Worm (Caenorhabditis elegans) whole organism, L4 larva: Measurements from ENCODE around the gene C39B10.1.

ENCODE experiments used
- F10B5.3 ChIP-seq: sonication (generic microtip); optimal IDR thresholded peaks from 2 replicates; lab custom pipeline; 2016; ENCODE audit warnings: mild to moderate bottlenecking, missing genetic modification characterization, missing compliant biosample characterization
- F26F4.8 ChIP-seq: fragments of 200-800 bp; sonication (Bioruptor generic); conservative IDR thresholded peaks from 2 replicates; pipeline ENCODE4 v1.3.6; 2022; ENCODE audit warnings: missing genetic modification characterization, missing compliant biosample characterization
- F37D6.2 ChIP-seq: sonication (generic microtip); optimal IDR thresholded peaks from 2 replicates; lab custom pipeline; 2016; ENCODE audit warnings: mild to moderate bottlenecking, missing genetic modification characterization, missing compliant biosample characterization
- R02D3.7 ChIP-seq: fragments of 150-350 bp; sonication (generic microtip); optimal IDR thresholded peaks from 3 replicates; lab custom pipeline; 2014; ENCODE audit warnings: missing biosample characterization, missing genetic modification characterization
- T20F7.1 ChIP-seq: fragments of 200-800 bp; sonication (Bioruptor generic); optimal IDR thresholded peaks from 2 replicates; lab custom pipeline; 2018; ENCODE audit warnings: mild to moderate bottlenecking, missing genetic modification characterization, missing compliant biosample characterization
- T26A8.4 ChIP-seq: fragments of 200-800 bp; sonication (Bioruptor generic); IDR thresholded peaks from 2 replicates; pipeline ENCODE4 v1.3.6; 2022; ENCODE audit warnings: missing genetic modification characterization, missing compliant biosample characterization
- Y48G9A.11 ChIP-seq: fragments of 200-800 bp; sonication (Bioruptor generic); IDR thresholded peaks from 2 replicates; pipeline ENCODE4 v1.3.6; 2022; ENCODE audit warnings: missing genetic modification reagents, missing genetic modification characterization, missing compliant biosample characterization
- Y75B8A.6 ChIP-seq: fragments of 200-800 bp; sonication (Bioruptor generic); IDR thresholded peaks from 2 replicates; pipeline ENCODE4 v1.3.6; 2022; ENCODE audit warnings: missing genetic modification reagents, missing genetic modification characterization, missing compliant biosample characterization
- ZK337.2 ChIP-seq: fragments of 200-800 bp; sonication (Bioruptor generic); IDR thresholded peaks from 2 replicates; pipeline ENCODE4 v1.3.6; 2022; ENCODE audit warnings: missing genetic modification reagents, missing genetic modification characterization, missing compliant biosample characterization
- aha-1 ChIP-seq: fragments of 150-350 bp; peaks from one replicate; lab custom pipeline; 2014; ENCODE audit warnings: missing biosample characterization, missing genetic modification characterization
- arid-1 ChIP-seq: fragments of 200-800 bp; sonication (Bioruptor generic); conservative IDR thresholded peaks from 2 replicates; pipeline ENCODE4 v1.3.6; 2022; ENCODE audit warnings: missing genetic modification reagents, missing genetic modification characterization, missing compliant biosample characterization
- attf-4 ChIP-seq: sonication (generic microtip); optimal IDR thresholded peaks from 3 replicates; lab custom pipeline; 2017; ENCODE audit warnings: missing biosample characterization, missing genetic modification characterization
- ceh-28 ChIP-seq: fragments of 150-350 bp; optimal IDR thresholded peaks from 2 replicates; lab custom pipeline; 2014; ENCODE audit warnings: missing biosample characterization, missing genetic modification reagents, missing genetic modification characterization
- ceh-82 ChIP-seq: sonication (generic microtip); optimal IDR thresholded peaks from 2 replicates; lab custom pipeline; 2017; ENCODE audit warnings: missing biosample characterization, missing genetic modification characterization
- daf-16 ChIP-seq, 3 experiments: sonication (generic microtip); optimal IDR thresholded peaks; 2 replicates each; lab custom pipeline; 2016 to 2017; ENCODE audit warnings: missing genetic modification characterization in 3 of 3, missing genetic modification reagents in 3 of 3, mild to moderate bottlenecking in 2 of 3, missing compliant biosample characterization in 2 of 3, missing biosample characterization in 1 of 3, moderate library complexity in 1 of 3
- duxl-1 ChIP-seq: sonication (generic microtip); optimal IDR thresholded peaks from 2 replicates; lab custom pipeline; 2016; ENCODE audit warnings: mild to moderate bottlenecking, missing genetic modification characterization, moderate library complexity, missing compliant biosample characterization; ENCODE audit not compliant: poor library complexity
- egl-27 ChIP-seq: sonication (generic microtip); optimal IDR thresholded peaks from 3 replicates; lab custom pipeline; 2017; ENCODE audit warnings: missing biosample characterization, missing genetic modification reagents, missing genetic modification characterization
- egl-43 ChIP-seq: fragments of 200-800 bp; sonication (Bioruptor generic); IDR thresholded peaks from 2 replicates; pipeline ENCODE4 v1.3.6; 2022; ENCODE audit warnings: missing genetic modification reagents, missing genetic modification characterization, missing compliant biosample characterization
- hlh-11 ChIP-seq: fragments of 200-800 bp; sonication (Bioruptor generic); optimal IDR thresholded peaks from 2 replicates; lab custom pipeline; 2018; ENCODE audit warnings: mild to moderate bottlenecking, missing genetic modification characterization, missing compliant biosample characterization
- jun-1 ChIP-seq: fragments of 150-350 bp; optimal IDR thresholded peaks from 2 replicates; lab custom pipeline; 2014; ENCODE audit warnings: missing biosample characterization, missing genetic modification reagents, missing genetic modification characterization
- lin-1 ChIP-seq: fragments of 200-800 bp; sonication (Bioruptor generic); IDR thresholded peaks from 2 replicates; pipeline ENCODE4 v1.3.6; 2022; ENCODE audit warnings: missing genetic modification reagents, missing genetic modification characterization, missing compliant biosample characterization
- lsy-2 ChIP-seq, 2 experiments: fragments of 150-350 bp in 1 of 2; sonication (generic microtip) in 1 of 2; optimal IDR thresholded peaks; 2 replicates each; lab custom pipeline; 2014 to 2017; ENCODE audit warnings: missing biosample characterization in 2 of 2, missing genetic modification characterization in 2 of 2
- mdt-29 ChIP-seq: fragments of 200-800 bp; sonication (Bioruptor generic); IDR thresholded peaks from 2 replicates; pipeline ENCODE4 v1.3.6; 2022; ENCODE audit warnings: missing genetic modification reagents, missing genetic modification characterization, missing compliant biosample characterization
- mes-2 ChIP-seq: sonication (generic microtip); optimal IDR thresholded peaks from 2 replicates; lab custom pipeline; 2016; ENCODE audit warnings: missing genotype, mild to moderate bottlenecking, missing genetic modification characterization, missing compliant biosample characterization; ENCODE audit not compliant: poor library complexity, severe bottlenecking
- mxl-2 ChIP-seq: fragments of 200-800 bp; sonication (Bioruptor generic); conservative IDR thresholded peaks from 2 replicates; pipeline ENCODE4 v1.3.6; 2022; ENCODE audit warnings: missing genetic modification reagents, missing genetic modification characterization, missing compliant biosample characterization
- mxl-3 ChIP-seq: fragments of 200-800 bp; sonication (Bioruptor generic); optimal IDR thresholded peaks from 2 replicates; lab custom pipeline; 2018; ENCODE audit warnings: mild to moderate bottlenecking, missing genetic modification characterization, missing compliant biosample characterization
- nhr-102 ChIP-seq: sonication (generic microtip); optimal IDR thresholded peaks from 2 replicates; lab custom pipeline; 2016; ENCODE audit warnings: mild to moderate bottlenecking, missing genetic modification characterization, moderate library complexity, missing compliant biosample characterization
- nhr-28 ChIP-seq: fragments of 150-350 bp; optimal IDR thresholded peaks from 2 replicates; lab custom pipeline; 2014; ENCODE audit warnings: missing biosample characterization, missing genetic modification characterization
- nhr-41 ChIP-seq: fragments of 200-800 bp; sonication (Bioruptor generic); IDR thresholded peaks from 2 replicates; pipeline ENCODE4 v1.3.6; 2022; ENCODE audit warnings: missing genetic modification reagents, missing genetic modification characterization, missing compliant biosample characterization
- nhr-42 ChIP-seq: fragments of 200-800 bp; sonication (Bioruptor generic); IDR thresholded peaks from 2 replicates; pipeline ENCODE4 v1.3.6; 2022; ENCODE audit warnings: missing genetic modification characterization, missing compliant biosample characterization
- nhr-48 ChIP-seq: sonication (generic microtip); optimal IDR thresholded peaks from 2 replicates; lab custom pipeline; 2016; ENCODE audit warnings: mild to moderate bottlenecking, missing genetic modification characterization, missing compliant biosample characterization
- nhr-6 ChIP-seq: fragments of 150-350 bp; optimal IDR thresholded peaks from 2 replicates; lab custom pipeline; 2014; ENCODE audit warnings: missing biosample characterization, missing genetic modification characterization
- nhr-77 ChIP-seq: fragments of 150-350 bp; optimal IDR thresholded peaks from 2 replicates; lab custom pipeline; 2014; ENCODE audit warnings: missing biosample characterization, missing genetic modification characterization
- tra-1 ChIP-seq: fragments of 200-800 bp; sonication (Bioruptor generic); IDR thresholded peaks from 2 replicates; pipeline ENCODE4 v1.3.6; 2022; ENCODE audit warnings: missing genetic modification reagents, missing genetic modification characterization, missing compliant biosample characterization
- unc-62 ChIP-seq, 3 experiments: fragments of 150-350 bp in 1 of 3; sonication (generic microtip); optimal IDR thresholded peaks in 2 of 3; peaks in 1 of 3; 1 replicate in 1 of 3; 2 replicates in 2 of 3; lab custom pipeline; 2014 to 2017; ENCODE audit warnings: missing biosample characterization in 3 of 3, missing genetic modification characterization in 3 of 3, missing genetic modification reagents in 3 of 3, missing genotype in 1 of 3
- zag-1 ChIP-seq: fragments of 150-350 bp; optimal IDR thresholded peaks from 2 replicates; lab custom pipeline; 2014; ENCODE audit warnings: missing biosample characterization, missing genetic modification characterization
- ztf-7 ChIP-seq: fragments of 150-350 bp; optimal IDR thresholded peaks from 2 replicates; lab custom pipeline; 2014; ENCODE audit warnings: missing biosample characterization, missing genetic modification characterization

The C39B10.1 gene

DNA sequence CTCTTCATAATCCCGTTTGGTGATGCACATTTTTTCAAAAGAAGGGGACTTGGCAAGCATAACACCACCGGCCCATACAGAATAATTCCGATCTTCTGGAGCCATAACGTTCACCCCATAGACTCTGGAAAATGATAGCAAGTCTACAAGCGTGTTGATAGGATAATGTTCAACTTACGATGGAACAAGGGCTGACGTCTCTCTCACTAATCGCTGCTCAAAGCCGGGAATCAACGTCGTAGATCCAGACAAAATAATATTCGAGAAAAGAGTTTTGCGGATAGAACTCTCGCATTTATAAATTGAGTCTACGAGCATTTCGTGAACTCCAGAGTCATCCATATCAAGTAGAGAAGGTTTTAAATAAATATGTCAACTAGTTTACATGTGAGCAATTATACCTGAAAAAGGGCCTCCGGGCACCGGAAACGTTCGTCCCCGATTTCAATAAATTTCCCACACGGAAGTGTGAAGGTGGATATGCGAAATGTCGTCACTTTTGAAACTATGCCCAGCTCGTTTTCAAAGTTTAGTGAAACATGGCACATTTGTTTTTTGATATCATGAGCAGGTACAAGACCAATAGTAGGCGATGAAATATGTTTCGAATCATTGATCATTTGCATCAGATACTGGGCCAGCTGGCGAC, 28.6 kb upstream of the C39B10.1 start:
- peak in 1 of 2 experiments; percentile 96 for TF ChIP-seq unc-62 (GFP tag; optimal IDR thresholded peaks at IDR 0.05 in 1 of 2; lab: Kevin White, UChicago)
- no peak for TF ChIP-seq unc-62 (tag; optimal IDR thresholded peaks at IDR 0.05; lab: Kevin White, UChicago)
- no peak for TF ChIP-seq Y48G9A.11 (GFP tag; lab: Robert Waterston, UW)
- TF ChIP-seq aha-1 (tag; lab: Kevin White, UChicago): peak; percentile 78

DNA sequence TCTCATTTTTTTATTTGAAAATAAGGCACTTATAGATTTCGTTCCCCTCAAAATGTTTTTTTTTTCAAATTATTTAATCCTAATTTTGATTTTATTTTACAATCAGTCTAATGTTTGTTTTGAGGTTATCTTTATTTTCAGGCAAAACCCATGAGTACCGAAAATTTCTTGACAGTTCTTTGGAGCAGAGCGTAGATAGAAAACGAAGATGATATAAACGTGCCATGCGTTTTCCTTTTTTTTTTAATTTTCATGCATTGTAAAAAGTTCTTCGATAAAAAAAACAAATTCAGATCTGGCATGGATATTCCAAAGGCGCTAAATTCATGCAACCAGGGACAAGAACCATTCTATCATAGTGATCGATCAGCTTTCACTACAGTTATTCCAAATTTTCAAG, 27.6 kb upstream of the C39B10.1 start, which contains the start of gene C33D3.5:
Gene C33D3.5, plus strand, starts transcription at position 301 of the 400 bp plus-strand sequence.
- TF ChIP-seq arid-1 (GFP tag; lab: Robert Waterston, UW) (no peak), lin-1 (GFP tag; lab: Robert Waterston, UW) (no peak), duxl-1 (no peak), F37D6.2 (no peak), ceh-28 (no peak), attf-4 (tag; lab: Kevin White, UChicago) (no peak), nhr-6 (tag; lab: Kevin White, UChicago) (no peak), F10B5.3 (tag; lab: Kevin White, UChicago) (no peak), zag-1 (no peak), mes-2 (tag; lab: Kevin White, UChicago) (no peak)

DNA sequence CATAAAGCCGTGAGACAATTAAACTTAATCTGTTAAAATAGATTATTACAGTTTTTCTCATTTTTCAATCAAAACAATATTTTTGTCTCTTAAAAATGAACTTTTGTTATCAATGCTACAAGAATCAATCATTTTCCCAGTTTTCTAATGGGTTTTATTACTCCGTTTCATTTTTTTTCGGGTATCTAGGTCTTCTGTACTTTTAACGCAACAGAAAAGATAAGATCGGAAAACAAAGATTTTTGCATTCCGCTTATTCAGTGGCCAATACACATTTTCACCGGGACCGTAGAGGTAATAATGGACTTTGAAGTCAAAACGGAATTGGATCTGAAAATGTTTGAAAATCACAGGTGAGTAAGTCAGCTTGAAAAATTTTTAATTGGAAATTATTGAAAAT, 25.3 kb upstream of the C39B10.1 start, which contains the start of gene C33D3.4:
Gene C33D3.4, plus strand, starts transcription at position 301 of the 400 bp plus-strand sequence.
- TF ChIP-seq nhr-42 (GFP tag; lab: Robert Waterston, UW) (no peak), duxl-1 (no peak)

DNA sequence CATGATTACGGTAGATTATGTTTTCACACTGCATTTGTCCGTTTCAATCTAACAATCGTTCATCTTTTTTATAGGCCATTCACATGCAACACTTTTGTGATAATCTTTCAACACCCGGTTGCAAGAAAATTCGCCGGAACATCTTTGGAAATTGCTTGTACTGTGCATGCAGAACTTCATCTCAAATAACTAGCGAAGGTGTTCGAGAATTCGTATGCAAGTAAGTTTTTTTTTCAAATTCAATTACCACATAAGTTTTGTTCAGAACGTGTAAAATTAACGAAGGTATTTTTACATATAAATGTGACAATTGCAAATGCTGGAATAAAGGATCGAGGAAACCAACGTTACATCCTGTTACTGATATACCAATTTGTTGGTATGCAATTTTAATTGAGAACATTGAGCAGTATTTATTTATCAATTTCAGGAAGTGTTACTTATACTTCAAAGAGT, 21.9 kb upstream of the C39B10.1 start, which contains the start of gene C33D3.3:
Gene C33D3.3, plus strand, starts transcription at position 51 of the 456 bp plus-strand sequence.
- TF ChIP-seq unc-62 (GFP tag; optimal IDR thresholded peaks at IDR 0.05 in 1 of 2; lab: Kevin White, UChicago) (peak in 1 of 2 experiments; percentile 63), unc-62 (tag; optimal IDR thresholded peaks at IDR 0.05; lab: Kevin White, UChicago) (no peak), hlh-11 (tag; lab: Kevin White, UChicago) (no peak), nhr-48 (tag; lab: Kevin White, UChicago) (no peak), aha-1 (tag; lab: Kevin White, UChicago) (peak; percentile 95)

DNA sequence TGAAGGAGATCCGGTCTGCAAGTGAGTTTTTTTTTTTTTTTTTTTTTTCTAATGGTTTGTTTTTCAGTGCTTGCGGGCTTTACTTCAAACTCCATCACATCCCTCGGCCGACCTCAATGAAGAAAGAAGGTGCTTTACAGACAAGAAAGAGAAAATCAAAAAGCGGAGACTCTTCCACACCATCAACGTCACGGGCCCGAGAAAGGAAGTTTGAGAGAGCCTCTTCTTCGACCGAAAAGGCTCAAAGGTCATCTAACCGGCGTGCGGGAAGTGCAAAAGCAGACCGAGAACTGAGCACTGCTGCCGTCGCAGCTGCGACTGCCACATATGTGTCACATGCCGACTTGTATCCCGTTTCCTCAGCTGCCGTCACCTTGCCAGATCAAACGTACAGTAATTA, 18.8 kb upstream of the C39B10.1 start:
- TF ChIP-seq tra-1 (GFP tag; lab: Robert Waterston, UW): no peak
- no peak for TF ChIP-seq mdt-29 (GFP tag; lab: Robert Waterston, UW)
- TF ChIP-seq ztf-7 (tag; lab: Kevin White, UChicago): no peak
- peak; percentile 85 for TF ChIP-seq aha-1 (tag; lab: Kevin White, UChicago)

DNA sequence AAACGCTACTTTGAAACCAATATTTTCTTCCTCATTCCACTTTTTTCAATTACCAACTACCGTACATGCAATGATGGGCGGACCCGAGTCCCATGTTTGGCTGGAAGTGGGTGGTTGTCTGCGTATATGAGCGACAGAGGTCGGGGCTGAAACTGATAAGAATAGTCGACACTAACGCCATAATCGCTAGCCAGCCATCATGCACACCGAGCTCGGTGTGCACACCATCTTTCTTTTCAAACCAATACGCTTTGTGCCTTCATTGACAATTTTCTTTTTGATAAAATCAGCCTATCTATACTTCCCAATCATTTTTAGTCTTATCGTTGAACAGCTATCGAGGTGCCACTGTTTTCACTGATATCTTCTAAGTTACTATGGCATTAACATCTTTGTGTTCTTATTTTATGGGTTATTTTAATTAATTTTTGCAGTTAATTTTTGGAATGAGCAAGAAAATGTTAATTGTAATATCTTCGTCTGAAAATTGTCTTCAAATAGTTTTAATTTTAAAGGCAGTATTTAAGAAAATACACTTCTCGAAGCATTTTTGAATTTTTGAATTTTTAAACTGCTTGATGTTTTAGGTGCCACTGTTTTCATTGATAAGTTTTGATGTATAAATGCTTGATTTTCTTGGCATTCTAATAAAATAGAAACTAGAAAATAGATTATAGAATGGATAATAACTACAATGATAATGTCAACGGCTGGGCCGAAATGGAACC, 17.3 kb upstream of the C39B10.1 start, which contains the start of gene elt-2:
Gene elt-2, plus strand, starts transcription at position 678 of the 728 bp plus-strand sequence.
- TF ChIP-seq nhr-28 (tag; lab: Kevin White, UChicago) (peak; percentile 93), mxl-2 (0 out of 2 replicates have a peak, but pooled peaks have one; percentile 20), jun-1 (tag; lab: Kevin White, UChicago) (peak; percentile 51), F26F4.8 (no peak), ceh-82 (tag; lab: Kevin White, UChicago) (no peak), egl-27 (tag; lab: Kevin White, UChicago) (no peak), Y75B8A.6 (0 out of 2 replicates have a peak, but pooled peaks have one; percentile 36), lsy-2 (tag; optimal IDR thresholded peaks at IDR 0.05; lab: Kevin White, UChicago) (peak in 1 of 2 experiments; percentile 61), tra-1 (GFP tag; lab: Robert Waterston, UW) (peak; percentile 96), egl-43 (no peak), nhr-41 (GFP tag; lab: Robert Waterston, UW) (peak; percentile 83), R02D3.7 (tag; lab: Kevin White, UChicago) (no peak), lin-1 (GFP tag; lab: Robert Waterston, UW) (peak; percentile 79), nhr-77 (tag; lab: Kevin White, UChicago) (peak; percentile 87), nhr-102 (tag; lab: Kevin White, UChicago) (peak; percentile 74), ZK337.2 (no peak), mxl-3 (GFP tag; lab: Kevin White, UChicago) (peak; percentile 15), T26A8.4 (no peak), daf-16 (GFP tag; optimal IDR thresholded peaks at IDR 0.05; lab: Kevin White, UChicago) (peak in 1 of 2 experiments; percentile 78), daf-16 (tag; optimal IDR thresholded peaks at IDR 0.05; lab: Kevin White, UChicago) (peak; percentile 94), T20F7.1 (GFP tag; lab: Kevin White, UChicago) (peak; percentile 2)
